Fruit fly (Drosophila melanogaster) whole organism, embryonic: ENCODE measurements around the gene CG10993.
A peak's percentile ranks its signal among the peaks of the same experiment; 100 is the strongest.

Source experiments
- CG16813 ChIP-seq: fragments of 200-800 bp; sonication (Bioruptor generic); IDR thresholded peaks from 3 replicates; pipeline ENCODE4 v1.3.6; 2022; ENCODE audit warnings: missing biosample characterization, missing genetic modification characterization; ENCODE audit not compliant: partially characterized antibody
- CG17385 ChIP-seq: fragments of 200-800 bp; sonication (Bioruptor generic); optimal IDR thresholded peaks from 3 replicates; lab custom pipeline; 2018; ENCODE audit warnings: missing biosample characterization, mild to moderate bottlenecking, missing genetic modification characterization
- CG4328 ChIP-seq: fragments of 200-800 bp; sonication (Bioruptor generic); optimal IDR thresholded peaks from 3 replicates; lab custom pipeline; 2017; ENCODE audit warnings: missing biosample characterization, missing genetic modification reagents, missing genetic modification characterization
- CG4424 ChIP-seq: fragments of 200-800 bp; sonication (Bioruptor generic); optimal IDR thresholded peaks from 3 replicates; lab custom pipeline; 2016; ENCODE audit warnings: missing biosample characterization, missing genetic modification characterization
- CG4854 ChIP-seq: fragments of 200-800 bp; sonication (Bioruptor generic); optimal IDR thresholded peaks from 2 replicates; lab custom pipeline; 2016; ENCODE audit warnings: missing biosample characterization, missing genetic modification characterization, inconsistent platforms
- CG9876 ChIP-seq: fragments of 200-800 bp; sonication (Bioruptor generic); optimal IDR thresholded peaks from 2 replicates; lab custom pipeline; 2016; ENCODE audit warnings: missing biosample characterization, missing genetic modification characterization
- Dek ChIP-seq: fragments of 200-800 bp; sonication (Bioruptor generic); optimal IDR thresholded peaks from 3 replicates; lab custom pipeline; 2019; ENCODE audit warnings: missing biosample characterization, mild to moderate bottlenecking, missing genetic modification characterization, moderate library complexity
- ERR ChIP-seq: fragments of 200-800 bp; sonication (Bioruptor generic); optimal IDR thresholded peaks from 2 replicates; lab custom pipeline; 2016; ENCODE audit warnings: missing biosample characterization, missing genetic modification characterization
- HLHmδ ChIP-seq: fragments of 200-800 bp; sonication (Bioruptor generic); optimal IDR thresholded peaks from 2 replicates; lab custom pipeline; 2018; ENCODE audit warnings: missing biosample characterization, mild to moderate bottlenecking, missing genetic modification characterization, moderate library complexity
- Hsf ChIP-seq: fragments of 200-800 bp; sonication (Bioruptor generic); optimal IDR thresholded peaks from 3 replicates; lab custom pipeline; 2016; ENCODE audit warnings: missing biosample characterization, missing genetic modification characterization
- Sox102F ChIP-seq: fragments of 200-800 bp; sonication (Bioruptor generic); optimal IDR thresholded peaks from 2 replicates; lab custom pipeline; 2018; ENCODE audit warnings: missing biosample characterization, mild to moderate bottlenecking, missing genetic modification characterization, moderate library complexity
- disco-r ChIP-seq: fragments of 200-800 bp; sonication (Bioruptor generic); optimal IDR thresholded peaks from 2 replicates; lab custom pipeline; 2016; ENCODE audit warnings: missing biosample characterization, missing genetic modification characterization
- pan ChIP-seq, 4 experiments: fragments of >200 bp in 3 of 4; fragments of 200-800 bp in 1 of 4; sonication (Bioruptor generic) in 1 of 4; optimal IDR thresholded peaks in 3 of 4; IDR thresholded peaks in 1 of 4; 2 replicates each; pipeline versions ENCODE4 v1.3.6 to Lab custom; 2017 to 2022; ENCODE audit warnings: missing biosample characterization in 2 of 4, missing genetic modification characterization in 2 of 4, mixed read lengths in 1 of 4
- phol ChIP-seq: fragments of 200-800 bp; sonication (Bioruptor generic); optimal IDR thresholded peaks from 3 replicates; lab custom pipeline; 2018; ENCODE audit warnings: missing biosample characterization, mild to moderate bottlenecking, missing genetic modification characterization, moderate library complexity

DNA sequence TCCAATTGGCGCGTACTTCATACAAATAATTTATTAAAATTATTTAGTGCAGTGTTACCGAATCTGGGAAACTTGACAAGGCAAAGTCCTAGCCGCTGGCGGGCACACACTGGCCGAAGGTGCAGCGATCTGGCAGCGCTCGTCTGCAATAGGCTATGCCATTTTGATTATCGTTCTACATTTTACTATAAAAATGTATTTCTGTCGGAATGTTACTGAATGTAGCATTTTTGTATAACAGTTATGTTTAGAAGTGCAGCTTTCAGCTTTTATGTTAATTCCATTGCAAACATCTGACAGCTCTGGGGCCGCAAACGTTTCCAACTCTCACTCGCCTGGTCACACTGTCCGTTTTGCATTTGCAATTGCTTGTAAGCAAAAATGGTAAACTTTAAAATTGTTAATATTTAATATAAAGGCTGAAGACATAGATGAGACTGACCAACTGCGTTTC, 46.3 kb downstream of the CG10993 start, which contains the start of gene Grip91:
- no peak for TF ChIP-seq CG9876 (GFP tag; lab: Kevin White, UChicago)
- TF ChIP-seq ERR (GFP tag; lab: Kevin White, UChicago): no peak
- TF ChIP-seq phol (tag; lab: Kevin White, UChicago): peak; percentile 78
- TF ChIP-seq Hsf (GFP tag; lab: Kevin White, UChicago): no peak
- no peak for TF ChIP-seq CG4854
- TF ChIP-seq HLHmδ (GFP tag; lab: Kevin White, UChicago): no peak
- peak; percentile 45; the same call in 1 of the 3 replicates for TF ChIP-seq CG16813 (GFP tag; lab: Robert Waterston, UW)
- TF ChIP-seq CG17385 (GFP tag; lab: Kevin White, UChicago): no peak
- TF ChIP-seq CG4424 (GFP tag; lab: Kevin White, UChicago): no peak
- TF ChIP-seq pan (optimal IDR thresholded peaks at IDR 0.05; lab: Kevin White, UChicago): no peak
- TF ChIP-seq pan (GFP tag; optimal IDR thresholded peaks at IDR 0.05 in 1 of 2, IDR thresholded peaks at IDR 0.05 in 1 of 2): no peak
- no peak for TF ChIP-seq Sox102F (GFP tag; lab: Kevin White, UChicago)
- no peak for TF ChIP-seq CG4328 (GFP tag; lab: Kevin White, UChicago)
- TF ChIP-seq disco-r (GFP tag; lab: Kevin White, UChicago): no peak
- TF ChIP-seq Dek (tag; lab: Kevin White, UChicago): no peak
